Worm (Caenorhabditis elegans) whole organism, mixed stage, embryonic: Measurements from ENCODE around the gene Y38H8A.2.

ENCODE experiments used
- elt-3 ChIP-seq: fragments of 150-350 bp; optimal IDR thresholded peaks from 2 replicates; lab custom pipeline; 2014; ENCODE audit warnings: missing biosample characterization, missing genetic modification characterization
- mab-5 ChIP-seq: fragments of 150-350 bp; optimal IDR thresholded peaks from 2 replicates; lab custom pipeline; 2014; ENCODE audit warnings: missing biosample characterization, missing genetic modification characterization

- TF ChIP-seq elt-3 (tag; lab: Kevin White, UChicago) (no peak), mab-5 (no peak)
Observed at ce11 chrIV:13493719-13494118, 19.5 kb downstream of the Y38H8A.2 start.
